Fruit fly (Drosophila melanogaster) whole organism, embryonic: ENCODE results near the gene CG11000.
A peak's percentile ranks its signal among the peaks of the same experiment; 100 is the strongest.

ENCODE experiments used
- CG10366 ChIP-seq: fragments of 200-800 bp; sonication (Bioruptor generic); IDR thresholded peaks from 2 replicates; pipeline ENCODE4 v1.3.6; 2022; ENCODE audit warnings: missing biosample characterization, missing genetic modification characterization
- CG11695 ChIP-seq: fragments of 200-800 bp; sonication (Bioruptor generic); IDR thresholded peaks from 3 replicates; pipeline ENCODE4 v1.3.6; 2022; ENCODE audit warnings: missing biosample characterization, missing genetic modification characterization
- CG11696 ChIP-seq: fragments of 200-800 bp; sonication (Bioruptor generic); IDR thresholded peaks from 2 replicates; pipeline ENCODE4 v1.3.6; 2022; ENCODE audit warnings: missing biosample characterization, missing genetic modification characterization
- CG12155 ChIP-seq: fragments of 200-800 bp; sonication (Bioruptor generic); optimal IDR thresholded peaks from 3 replicates; lab custom pipeline; 2016; ENCODE audit warnings: missing biosample characterization, missing genetic modification characterization
- CG12236 ChIP-seq: fragments of 200-800 bp; sonication (Bioruptor generic); optimal IDR thresholded peaks from 2 replicates; lab custom pipeline; 2016; ENCODE audit warnings: missing biosample characterization, missing genetic modification characterization
- CG13424 ChIP-seq: fragments of 200-800 bp; sonication (Bioruptor generic); optimal IDR thresholded peaks from 2 replicates; lab custom pipeline; 2019; ENCODE audit warnings: missing biosample characterization, mild to moderate bottlenecking, missing genetic modification characterization, moderate library complexity
- CG15073 ChIP-seq: fragments of 200-800 bp; sonication (Bioruptor generic); optimal IDR thresholded peaks from 2 replicates; lab custom pipeline; 2016; ENCODE audit warnings: missing biosample characterization, missing genetic modification characterization
- CG1602 ChIP-seq: fragments of 200-800 bp; sonication (Bioruptor generic); optimal IDR thresholded peaks from 3 replicates; lab custom pipeline; 2016; ENCODE audit warnings: missing biosample characterization, missing genetic modification characterization
- CG18764 ChIP-seq: fragments of 200-800 bp; sonication (Bioruptor generic); optimal IDR thresholded peaks from 3 replicates; lab custom pipeline; 2016; ENCODE audit warnings: missing biosample characterization, missing genetic modification characterization
- CG2678 ChIP-seq: fragments of 200-800 bp; sonication (Bioruptor generic); optimal IDR thresholded peaks from 3 replicates; lab custom pipeline; 2019; ENCODE audit warnings: missing biosample characterization, mild to moderate bottlenecking, missing genetic modification characterization, moderate library complexity
- CG30431 ChIP-seq: fragments of 200-800 bp; sonication (Bioruptor generic); optimal IDR thresholded peaks from 2 replicates; lab custom pipeline; 2017; ENCODE audit warnings: missing biosample characterization, missing genetic modification characterization
- CG3065 ChIP-seq: fragments of 200-800 bp; sonication (Bioruptor generic); optimal IDR thresholded peaks from 2 replicates; lab custom pipeline; 2016; ENCODE audit warnings: missing biosample characterization, missing genetic modification characterization
- CG33213 ChIP-seq: fragments of 200-800 bp; sonication (Bioruptor generic); optimal IDR thresholded peaks from 3 replicates; lab custom pipeline; 2016; ENCODE audit warnings: missing biosample characterization, missing genetic modification characterization
- CG3847 ChIP-seq: fragments of 200-800 bp; sonication (Bioruptor generic); IDR thresholded peaks from 2 replicates; pipeline ENCODE4 v1.3.6; 2022; ENCODE audit warnings: missing biosample characterization, missing genetic modification characterization
- CG3995 ChIP-seq: fragments of 200-800 bp; sonication (Bioruptor generic); optimal IDR thresholded peaks from 3 replicates; lab custom pipeline; 2016; ENCODE audit warnings: missing biosample characterization, missing genetic modification characterization
- CG4282 ChIP-seq: fragments of 200-800 bp; sonication (Bioruptor generic); optimal IDR thresholded peaks from 2 replicates; lab custom pipeline; 2016; ENCODE audit warnings: missing biosample characterization, missing genetic modification characterization
- CG6854 ChIP-seq: fragments of 200-800 bp; sonication (Bioruptor generic); optimal IDR thresholded peaks from 3 replicates; lab custom pipeline; 2017; ENCODE audit warnings: missing biosample characterization, mild to moderate bottlenecking, missing genetic modification characterization
- CG7963 ChIP-seq: fragments of 200-800 bp; sonication (Bioruptor generic); IDR thresholded peaks from 3 replicates; pipeline ENCODE4 v1.3.6; 2022; ENCODE audit warnings: missing biosample characterization, missing genetic modification characterization; ENCODE audit not compliant: partially characterized antibody
- CG9797 ChIP-seq: fragments of 200-800 bp; sonication (Bioruptor generic); optimal IDR thresholded peaks from 3 replicates; lab custom pipeline; 2018; ENCODE audit warnings: missing biosample characterization, mild to moderate bottlenecking, missing genetic modification characterization
- Dbx ChIP-seq: fragments of 200-800 bp; sonication (Bioruptor generic); IDR thresholded peaks from 3 replicates; pipeline ENCODE4 v1.3.6; 2022; ENCODE audit warnings: missing biosample characterization, missing genetic modification characterization
- Dfd ChIP-seq, 2 experiments: fragments of >200 bp; optimal IDR thresholded peaks; 2 replicates each; lab custom pipeline; 2017; ENCODE audit warnings: missing biosample characterization in 2 of 2, missing genetic modification characterization in 2 of 2
- Doc3 ChIP-seq: fragments of 200-800 bp; sonication (Bioruptor generic); IDR thresholded peaks from 3 replicates; pipeline ENCODE4 v1.3.6; 2022; ENCODE audit warnings: missing biosample characterization, missing genetic modification characterization; ENCODE audit not compliant: partially characterized antibody
- HmgZ ChIP-seq: fragments of 200-800 bp; sonication (Bioruptor generic); optimal IDR thresholded peaks from 2 replicates; lab custom pipeline; 2018; ENCODE audit warnings: missing biosample characterization, mild to moderate bottlenecking, missing genetic modification characterization
- Mad ChIP-seq: fragments of 200-800 bp; sonication (Bioruptor generic); optimal IDR thresholded peaks from 2 replicates; lab custom pipeline; 2016; ENCODE audit warnings: missing biosample characterization, missing genetic modification characterization
- Max ChIP-seq: fragments of 200-800 bp; sonication (Bioruptor generic); optimal IDR thresholded peaks from 2 replicates; lab custom pipeline; 2016; ENCODE audit warnings: missing biosample characterization, mild to moderate bottlenecking, missing genetic modification characterization
- Med ChIP-seq: fragments of 200-800 bp; sonication (Bioruptor generic); peaks from one replicate; lab custom pipeline; 2016; ENCODE audit warnings: missing biosample characterization, missing genetic modification characterization, mild to moderate bottlenecking, inconsistent platforms, moderate library complexity
- Optix ChIP-seq: fragments of 200-800 bp; sonication (Bioruptor generic); IDR thresholded peaks from 3 replicates; pipeline ENCODE4 v1.3.6; 2022; ENCODE audit warnings: missing biosample characterization, missing genetic modification characterization
- Rx ChIP-seq: fragments of 200-800 bp; sonication (Bioruptor generic); IDR thresholded peaks from 2 replicates; pipeline ENCODE4 v1.3.6; 2022; ENCODE audit warnings: missing biosample characterization, missing genetic modification characterization
- ab ChIP-seq: fragments of 200-800 bp; sonication (Bioruptor generic); optimal IDR thresholded peaks from 2 replicates; lab custom pipeline; 2016; ENCODE audit warnings: missing biosample characterization, missing genetic modification characterization
- aop ChIP-seq: fragments of 200-800 bp; sonication (Bioruptor generic); IDR thresholded peaks from 2 replicates; pipeline ENCODE4 v1.3.6; 2022; ENCODE audit warnings: missing biosample characterization, missing genetic modification characterization
- ap ChIP-seq: fragments of 200-800 bp; sonication (Bioruptor generic); IDR thresholded peaks from 2 replicates; pipeline ENCODE4 v1.3.6; 2022; ENCODE audit warnings: missing biosample characterization, missing genetic modification characterization
- dmrt11E ChIP-seq: fragments of 200-800 bp; sonication (Bioruptor generic); optimal IDR thresholded peaks from 3 replicates; lab custom pipeline; 2018; ENCODE audit warnings: missing biosample characterization, mild to moderate bottlenecking, missing genetic modification characterization, moderate library complexity
- dmrt99B ChIP-seq: fragments of 200-800 bp; sonication (Bioruptor generic); optimal IDR thresholded peaks from 2 replicates; lab custom pipeline; 2018; ENCODE audit warnings: missing biosample characterization, mild to moderate bottlenecking, missing genetic modification characterization, moderate library complexity
- dysf ChIP-seq: fragments of 200-800 bp; sonication (Bioruptor generic); IDR thresholded peaks from 3 replicates; pipeline ENCODE4 v1.3.6; 2022; ENCODE audit warnings: missing biosample characterization, missing genetic modification characterization
- ewg ChIP-seq: fragments of 200-800 bp; sonication (Bioruptor generic); optimal IDR thresholded peaks from 3 replicates; lab custom pipeline; 2017; ENCODE audit warnings: mild to moderate bottlenecking, missing biosample characterization, missing genetic modification reagents, missing genetic modification characterization
- fd102C ChIP-seq: fragments of 200-800 bp; sonication (Bioruptor generic); optimal IDR thresholded peaks from 2 replicates; lab custom pipeline; 2018; ENCODE audit warnings: missing biosample characterization, mild to moderate bottlenecking, missing genetic modification characterization, moderate library complexity
- gfzf ChIP-seq: fragments of 200-800 bp; sonication (Bioruptor generic); optimal IDR thresholded peaks from 2 replicates; lab custom pipeline; 2016; ENCODE audit warnings: missing biosample characterization, mild to moderate bottlenecking, missing genetic modification characterization, moderate library complexity
- grau ChIP-seq: fragments of 200-800 bp; optimal IDR thresholded peaks from 3 replicates; lab custom pipeline; 2019; ENCODE audit warnings: missing biosample characterization, mild to moderate bottlenecking, missing genetic modification characterization, moderate library complexity
- gt ChIP-seq: fragments of 200-800 bp; sonication (Bioruptor generic); IDR thresholded peaks from 2 replicates; pipeline ENCODE4 v1.3.6; 2022; ENCODE audit warnings: missing biosample characterization, missing genetic modification characterization
- ham ChIP-seq: fragments of 200-800 bp; sonication (Bioruptor generic); IDR thresholded peaks from 2 replicates; pipeline ENCODE4 v1.3.6; 2022; ENCODE audit warnings: missing biosample characterization, missing genetic modification characterization
- lbe ChIP-seq: fragments of 200-800 bp; sonication (Bioruptor generic); optimal IDR thresholded peaks from 2 replicates; lab custom pipeline; 2016; ENCODE audit warnings: missing biosample characterization, mild to moderate bottlenecking, missing genetic modification characterization
- lov ChIP-seq, 2 experiments: fragments of 200-800 bp in 1 of 2; fragments of >200 bp in 1 of 2; sonication (Bioruptor generic) in 1 of 2; IDR thresholded peaks in 1 of 2; optimal IDR thresholded peaks in 1 of 2; 2 replicates in 1 of 2; 3 replicates in 1 of 2; pipeline versions ENCODE4 v1.3.6 to Lab custom; 2017 to 2022; ENCODE audit warnings: missing biosample characterization in 1 of 2, missing genetic modification characterization in 1 of 2
- rib ChIP-seq: fragments of 200-800 bp; sonication (Bioruptor generic); IDR thresholded peaks from 2 replicates; pipeline ENCODE4 v1.3.6; 2022; ENCODE audit warnings: missing biosample characterization, missing genetic modification characterization
- slbo ChIP-seq: fragments of 200-800 bp; sonication (Bioruptor generic); IDR thresholded peaks from 2 replicates; pipeline ENCODE4 v1.3.6; 2022; ENCODE audit warnings: missing biosample characterization, missing genetic modification characterization
- so ChIP-seq: fragments of 200-800 bp; sonication (Bioruptor generic); IDR thresholded peaks from 3 replicates; pipeline ENCODE4 v1.3.6; 2022; ENCODE audit warnings: missing biosample characterization, missing genetic modification characterization
- ssp ChIP-seq: fragments of 200-800 bp; sonication (Bioruptor generic); IDR thresholded peaks from 2 replicates; pipeline ENCODE4 v1.3.6; 2022; ENCODE audit warnings: missing biosample characterization, missing genetic modification characterization
- tna ChIP-seq: fragments of 200-800 bp; sonication (Bioruptor generic); IDR thresholded peaks from 2 replicates; pipeline ENCODE4 v1.3.6; 2022; ENCODE audit warnings: missing biosample characterization, missing genetic modification characterization; ENCODE audit not compliant: partially characterized antibody
- twi ChIP-seq: fragments of 200-800 bp; optimal IDR thresholded peaks from 2 replicates; lab custom pipeline; 2019; ENCODE audit warnings: missing biosample characterization, mild to moderate bottlenecking, missing genetic modification characterization, moderate library complexity
- unpg ChIP-seq: fragments of 200-800 bp; sonication (Bioruptor generic); optimal IDR thresholded peaks from 3 replicates; lab custom pipeline; 2018; ENCODE audit warnings: missing biosample characterization, mild to moderate bottlenecking, missing genetic modification characterization, moderate library complexity
- vnd ChIP-seq: fragments of 200-800 bp; sonication (Bioruptor generic); IDR thresholded peaks from 3 replicates; pipeline ENCODE4 v1.3.6; 2022; ENCODE audit warnings: missing biosample characterization, missing genetic modification characterization; ENCODE audit not compliant: partially characterized antibody

The CG11000 gene

dm6 chr3R:5758624-5759209 lies 43.4 kb upstream of the CG11000 start, which contains the start of gene Sec8 (continued):
- no peak for TF ChIP-seq Dbx (GFP tag; lab: Robert Waterston, UW)
- peak; percentile 21 for TF ChIP-seq CG13424 (tag; lab: Kevin White, UChicago)
- no peak for TF ChIP-seq so (GFP tag; lab: Robert Waterston, UW)
- TF ChIP-seq CG3847 = peak; percentile 50; the same call in 1 of the 2 replicates
- TF ChIP-seq Mad (GFP tag; lab: Kevin White, UChicago) = no peak
- no peak for TF ChIP-seq unpg (GFP tag; lab: Kevin White, UChicago)
- TF ChIP-seq CG15073 = no peak
- no peak for TF ChIP-seq CG11696 (GFP tag; lab: Robert Waterston, UW)
- TF ChIP-seq Optix (GFP tag; lab: Robert Waterston, UW) = no peak
- no peak for TF ChIP-seq CG30431 (GFP tag; lab: Kevin White, UChicago)
- TF ChIP-seq Med (GFP tag; lab: Kevin White, UChicago) = peak; percentile 93
- peak; percentile 74 for TF ChIP-seq tna (GFP tag; lab: Robert Waterston, UW)
- TF ChIP-seq CG2678 (tag; lab: Kevin White, UChicago) = no peak
- TF ChIP-seq ap (GFP tag; lab: Robert Waterston, UW) = no peak
- TF ChIP-seq aop = no peak
- TF ChIP-seq gfzf (GFP tag; lab: Kevin White, UChicago) = peak; percentile 92
- TF ChIP-seq slbo (GFP tag; lab: Robert Waterston, UW) = peak; percentile 68
- peak; percentile 17 for TF ChIP-seq lbe (GFP tag; lab: Kevin White, UChicago)
- TF ChIP-seq lov (optimal IDR thresholded peaks at IDR 0.05; lab: Kevin White, UChicago) = no peak
- no peak for TF ChIP-seq lov (GFP tag; IDR thresholded peaks at IDR 0.05; lab: Robert Waterston, UW)
- no peak for TF ChIP-seq fd102C
- peak; percentile 37 for TF ChIP-seq CG4282 (GFP tag; lab: Kevin White, UChicago)
- TF ChIP-seq Doc3 (GFP tag; lab: Robert Waterston, UW) = peak; percentile 70
- TF ChIP-seq ab (GFP tag; lab: Kevin White, UChicago) = no peak
- TF ChIP-seq CG3065 (GFP tag; lab: Kevin White, UChicago) = no peak
- no peak for TF ChIP-seq rib (GFP tag; lab: Robert Waterston, UW)
- TF ChIP-seq CG12236 (GFP tag; lab: Kevin White, UChicago) = no peak
- TF ChIP-seq CG18764 = peak; percentile 17
- no peak for TF ChIP-seq ewg
- no peak for TF ChIP-seq grau (tag; lab: Kevin White, UChicago)
- TF ChIP-seq CG12155 (GFP tag; lab: Kevin White, UChicago) = peak; percentile 51
- TF ChIP-seq Rx (GFP tag; lab: Robert Waterston, UW) = no peak
- peak; percentile 85 for TF ChIP-seq CG33213 (GFP tag; lab: Kevin White, UChicago)
- peak; percentile 55; the same call in 2 of the 3 replicates for TF ChIP-seq CG7963 (GFP tag; lab: Robert Waterston, UW)
- TF ChIP-seq gt (GFP tag; lab: Robert Waterston, UW) = no peak
- TF ChIP-seq vnd (GFP tag; lab: Robert Waterston, UW) = peak; percentile 73
- no peak for TF ChIP-seq ham (GFP tag; lab: Robert Waterston, UW)
- peak; percentile 4 for TF ChIP-seq CG1602 (GFP tag; lab: Kevin White, UChicago)
- peak; percentile 2 for TF ChIP-seq Max (GFP tag; lab: Kevin White, UChicago)
- TF ChIP-seq CG10366 (GFP tag; lab: Robert Waterston, UW) = peak; percentile 25; the same call in 1 of the 2 replicates
- TF ChIP-seq dysf (GFP tag; lab: Robert Waterston, UW) = peak; percentile 28; the same call in 1 of the 3 replicates
- TF ChIP-seq CG11695 = no peak
- TF ChIP-seq CG9797 (GFP tag; lab: Kevin White, UChicago) = peak; percentile 69
- no peak for TF ChIP-seq twi (tag; lab: Kevin White, UChicago)
- no peak for TF ChIP-seq CG6854 (GFP tag; lab: Kevin White, UChicago)
- no peak for TF ChIP-seq ssp (GFP tag; lab: Robert Waterston, UW)
- peak; percentile 3 for TF ChIP-seq dmrt11E (tag; lab: Kevin White, UChicago)
- TF ChIP-seq HmgZ (tag; lab: Kevin White, UChicago) = peak; percentile 59
- TF ChIP-seq dmrt99B (tag; lab: Kevin White, UChicago) = no peak
- TF ChIP-seq CG3995 = peak; percentile 93
- no peak for TF ChIP-seq Dfd (GFP tag; optimal IDR thresholded peaks at IDR 0.05; lab: Kevin White, UChicago)
